Fruit fly (Drosophila melanogaster): Measurements from ENCODE around the gene CG9701.
A peak's percentile ranks its signal among the peaks of the same experiment; 100 is the strongest.

The CG9701 gene

dm6 chr3L:16748343-16748742 is 15.0 kb downstream of the CG9701 start:
- no peak for TF ChIP-seq CG7928 (GFP tag; optimal IDR thresholded peaks at IDR 0.05)
- no peak for TF ChIP-seq p53 (GFP tag; optimal IDR thresholded peaks at IDR 0.05)
- TF ChIP-seq CG18599 (GFP tag; optimal IDR thresholded peaks at IDR 0.05), result no peak
- TF ChIP-seq CG6654 (GFP tag; optimal IDR thresholded peaks at IDR 0.05), result no peak
- no peak for TF ChIP-seq CG2202 (tag; optimal IDR thresholded peaks at IDR 0.05)
- TF ChIP-seq D19A (tag; optimal IDR thresholded peaks at IDR 0.05), result no peak
- no peak for TF ChIP-seq bcd (GFP tag; optimal IDR thresholded peaks at IDR 0.05)
- no peak for TF ChIP-seq CG17328 (GFP tag; IDR thresholded peaks at IDR 0.05)
- no peak for TF ChIP-seq Scr (GFP tag; IDR thresholded peaks at IDR 0.05; ENCODE audit: partially characterized antibody)
- no peak for TF ChIP-seq Atf6 (GFP tag; IDR thresholded peaks at IDR 0.05)
- TF ChIP-seq ci (GFP tag; IDR thresholded peaks at IDR 0.05), result no peak
- no peak for TF ChIP-seq CG14710 (tag; optimal IDR thresholded peaks at IDR 0.05)
- no peak for TF ChIP-seq peb (GFP tag; IDR thresholded peaks at IDR 0.05)
- TF ChIP-seq schlank (tag; optimal IDR thresholded peaks at IDR 0.05), result no peak
- no peak for TF ChIP-seq CG31224 (GFP tag; IDR thresholded peaks at IDR 0.05)
- TF ChIP-seq dmrt11E (tag; optimal IDR thresholded peaks at IDR 0.05), result peak; percentile 9
- no peak for TF ChIP-seq lilli (GFP tag; optimal IDR thresholded peaks at IDR 0.05)
- TF ChIP-seq danr (GFP tag; IDR thresholded peaks at IDR 0.05), result no peak
- TF ChIP-seq wor (GFP tag; IDR thresholded peaks at IDR 0.05), result no peak
- TF ChIP-seq rib (GFP tag; IDR thresholded peaks at IDR 0.05), result no peak
- TF ChIP-seq pfk (GFP tag; optimal IDR thresholded peaks at IDR 0.05), result no peak
- no peak for TF ChIP-seq ash1 (GFP tag; optimal IDR thresholded peaks at IDR 0.05)
- TF ChIP-seq Bdp1 (GFP tag; optimal IDR thresholded peaks at IDR 0.05), result no peak
- TF ChIP-seq CG18011 (GFP tag; optimal IDR thresholded peaks at IDR 0.05), result no peak
- no peak for TF ChIP-seq org-1 (GFP tag; optimal IDR thresholded peaks at IDR 0.05)
- TF ChIP-seq CG11696 (GFP tag; IDR thresholded peaks at IDR 0.05), result peak; percentile 10; the same call in 1 of the 2 replicates
- no peak for TF ChIP-seq CG5953 (GFP tag; IDR thresholded peaks at IDR 0.05)
- TF ChIP-seq Nf-YA (GFP tag; IDR thresholded peaks at IDR 0.05), result no peak
- TF ChIP-seq amos (GFP tag; IDR thresholded peaks at IDR 0.05; ENCODE audit: partially characterized antibody), result no peak
- TF ChIP-seq sens-2 (GFP tag; IDR thresholded peaks at IDR 0.05), result no peak
- TF ChIP-seq Xrp1 (GFP tag; IDR thresholded peaks at IDR 0.05), result no peak
- TF ChIP-seq dm (GFP tag; optimal IDR thresholded peaks at IDR 0.05), result no peak
- TF ChIP-seq CG9876 (GFP tag; optimal IDR thresholded peaks at IDR 0.05), result no peak
- no peak for TF ChIP-seq tap (tag; optimal IDR thresholded peaks at IDR 0.05)
- TF ChIP-seq nau (GFP tag; optimal IDR thresholded peaks at IDR 0.05), result no peak
- TF ChIP-seq bbx (GFP tag; IDR thresholded peaks at IDR 0.05; ENCODE audit: partially characterized antibody), result no peak
- TF ChIP-seq CG8089 (GFP tag; optimal IDR thresholded peaks at IDR 0.05), result no peak
- no peak for TF ChIP-seq gcm (GFP tag; optimal IDR thresholded peaks at IDR 0.05)
- TF ChIP-seq pzg (GFP tag; optimal IDR thresholded peaks at IDR 0.05), result no peak
- no peak for TF ChIP-seq CG12391 (tag; optimal IDR thresholded peaks at IDR 0.05)
- TF ChIP-seq CG10462 (GFP tag; optimal IDR thresholded peaks at IDR 0.05), result no peak
- no peak for TF ChIP-seq CG33213 (GFP tag; optimal IDR thresholded peaks at IDR 0.05)
- TF ChIP-seq Optix (GFP tag; IDR thresholded peaks at IDR 0.05), result no peak
- TF ChIP-seq gt (GFP tag; IDR thresholded peaks at IDR 0.05), result no peak
- TF ChIP-seq zen2 (GFP tag; IDR thresholded peaks at IDR 0.05; ENCODE audit: partially characterized antibody), result no peak
- no peak for TF ChIP-seq ato (GFP tag; IDR thresholded peaks at IDR 0.05; ENCODE audit: partially characterized antibody)
- no peak for TF ChIP-seq da (GFP tag; optimal IDR thresholded peaks at IDR 0.05)
- no peak for TF ChIP-seq slbo (GFP tag; IDR thresholded peaks at IDR 0.05)
- no peak for TF ChIP-seq Blimp-1 (GFP tag; optimal IDR thresholded peaks at IDR 0.05)
- TF ChIP-seq Mes4 (GFP tag; optimal IDR thresholded peaks at IDR 0.05), result no peak
- TF ChIP-seq CG11504 (tag; optimal IDR thresholded peaks at IDR 0.05), result peak; percentile 19
- TF ChIP-seq sens (GFP tag), result peak; percentile 2
- no peak for TF ChIP-seq fru (optimal IDR thresholded peaks at IDR 0.05)
